Worm (Caenorhabditis elegans) whole organism, L1 larva: ENCODE measurements around the gene msp-81.
A peak's percentile ranks its signal among the peaks of the same experiment; 100 is the strongest.

ENCODE experiments used
- C04F5.9 ChIP-seq: sonication (generic microtip); optimal IDR thresholded peaks from 2 replicates; lab custom pipeline; 2016; ENCODE audit warnings: missing genetic modification characterization, missing compliant biosample characterization
- Y116A8C.19 ChIP-seq: sonication (generic microtip); optimal IDR thresholded peaks from 2 replicates; lab custom pipeline; 2016; ENCODE audit warnings: missing compliant biosample characterization, missing genetic modification characterization, borderline replicate concordance
- aha-1 ChIP-seq: fragments of 150-350 bp; optimal IDR thresholded peaks from 2 replicates; lab custom pipeline; 2014; ENCODE audit warnings: missing biosample characterization, missing genetic modification characterization
- alr-1 ChIP-seq: fragments of 200-800 bp; sonication (Bioruptor generic); optimal IDR thresholded peaks from 2 replicates; lab custom pipeline; 2018; ENCODE audit warnings: borderline replicate concordance, mild to moderate bottlenecking, missing genetic modification characterization, missing compliant biosample characterization
- aly-2 ChIP-seq: fragments of 150-350 bp; optimal IDR thresholded peaks from 2 replicates; lab custom pipeline; 2014; ENCODE audit warnings: missing biosample characterization, missing genetic modification characterization
- blmp-1 ChIP-seq: fragments of 150-350 bp; optimal IDR thresholded peaks from 2 replicates; lab custom pipeline; 2014; ENCODE audit warnings: missing biosample characterization, missing genetic modification characterization
- ceh-63 ChIP-seq: fragments of 200-800 bp; sonication (Bioruptor generic); optimal IDR thresholded peaks from 2 replicates; lab custom pipeline; 2018; ENCODE audit warnings: mild to moderate bottlenecking, missing genetic modification characterization, missing compliant biosample characterization
- ceh-82 ChIP-seq, 3 experiments: fragments of 150-350 bp in 1 of 3; sonication (generic microtip) in 2 of 3; optimal IDR thresholded peaks; 2 replicates each; lab custom pipeline; 2014 to 2017; ENCODE audit warnings: missing biosample characterization in 3 of 3, missing genetic modification characterization in 3 of 3
- ceh-88 ChIP-seq: fragments of 200-800 bp; sonication (Bioruptor generic); IDR thresholded peaks from 2 replicates; pipeline ENCODE4 v1.3.6; 2022; ENCODE audit warnings: missing genetic modification characterization, missing compliant biosample characterization
- efl-3 ChIP-seq: fragments of 200-800 bp; sonication (Bioruptor generic); optimal IDR thresholded peaks from 2 replicates; lab custom pipeline; 2018; ENCODE audit warnings: mild to moderate bottlenecking, missing genetic modification characterization, missing compliant biosample characterization
- egl-13 ChIP-seq: sonication (generic microtip); optimal IDR thresholded peaks from 2 replicates; lab custom pipeline; 2016; ENCODE audit warnings: missing genotype, missing genetic modification reagents, missing genetic modification characterization, missing compliant biosample characterization
- egl-27 ChIP-seq, 2 experiments: fragments of 150-350 bp in 1 of 2; sonication (generic microtip); optimal IDR thresholded peaks; 3 replicates each; lab custom pipeline; 2017 to 2018; ENCODE audit warnings: missing biosample characterization in 2 of 2, missing genetic modification characterization in 2 of 2, missing genetic modification reagents in 2 of 2
- elt-2 ChIP-seq: sonication (generic microtip); optimal IDR thresholded peaks from 2 replicates; lab custom pipeline; 2016; ENCODE audit warnings: missing genetic modification characterization, mild to moderate bottlenecking, inconsistent platforms, missing compliant biosample characterization, missing genetic modification reagents
- elt-3 ChIP-seq, 6 experiments: fragments of 150-350 bp in 1 of 6; sonication (generic microtip); optimal IDR thresholded peaks; 2 replicates each; lab custom pipeline; 2017 to 2018; ENCODE audit warnings: missing biosample characterization in 6 of 6, missing genetic modification characterization in 6 of 6, inconsistent platforms in 1 of 6
- fkh-4 ChIP-seq: sonication (generic microtip); optimal IDR thresholded peaks from 2 replicates; lab custom pipeline; 2016; ENCODE audit warnings: missing compliant biosample characterization, missing genetic modification characterization, borderline replicate concordance
- grh-1 ChIP-seq: fragments of 200-800 bp; sonication (Bioruptor generic); IDR thresholded peaks from 2 replicates; pipeline ENCODE4 v1.3.6; 2022; ENCODE audit warnings: missing genetic modification reagents, missing genetic modification characterization, missing compliant biosample characterization
- hlh-4 ChIP-seq: sonication (generic microtip); optimal IDR thresholded peaks from 2 replicates; lab custom pipeline; 2016; ENCODE audit warnings: mild to moderate bottlenecking, missing genetic modification characterization, missing compliant biosample characterization
- hpl-2 ChIP-seq: fragments of 150-350 bp; optimal IDR thresholded peaks from 2 replicates; lab custom pipeline; 2014; ENCODE audit warnings: missing biosample characterization, missing genetic modification reagents, missing genetic modification characterization
- irx-1 ChIP-seq: sonication (generic microtip); optimal IDR thresholded peaks from 2 replicates; lab custom pipeline; 2016; ENCODE audit warnings: missing genetic modification characterization, missing compliant biosample characterization
- jun-1 ChIP-seq: fragments of 150-350 bp; optimal IDR thresholded peaks from 2 replicates; lab custom pipeline; 2014; ENCODE audit warnings: missing biosample characterization, missing genetic modification reagents, missing genetic modification characterization
- lin-13 ChIP-seq: fragments of 150-350 bp; optimal IDR thresholded peaks from 2 replicates; lab custom pipeline; 2014; ENCODE audit warnings: missing biosample characterization, missing genetic modification reagents, missing genetic modification characterization
- lin-14 ChIP-seq: fragments of 200-800 bp; sonication (Bioruptor generic); optimal IDR thresholded peaks from 2 replicates; lab custom pipeline; 2018; ENCODE audit warnings: mild to moderate bottlenecking, missing genetic modification characterization, moderate library complexity, missing compliant biosample characterization
- lin-35 ChIP-seq, 2 experiments: fragments of 150-350 bp; optimal IDR thresholded peaks; 2 replicates each; lab custom pipeline; 2014; ENCODE audit warnings: missing biosample characterization in 2 of 2, missing genetic modification characterization in 2 of 2, missing genetic modification reagents in 2 of 2
- lsy-2 ChIP-seq, 2 experiments: fragments of 150-350 bp; optimal IDR thresholded peaks; 2 replicates each; lab custom pipeline; 2014; ENCODE audit warnings: missing biosample characterization in 2 of 2, missing genetic modification characterization in 2 of 2
- mep-1 ChIP-seq: fragments of 150-350 bp; optimal IDR thresholded peaks from 2 replicates; lab custom pipeline; 2014; ENCODE audit warnings: missing biosample characterization, missing genetic modification characterization
- nhr-12 ChIP-seq: sonication (generic microtip); optimal IDR thresholded peaks from 2 replicates; lab custom pipeline; 2017; ENCODE audit warnings: missing biosample characterization, missing genetic modification characterization
- nhr-19 ChIP-seq: fragments of 200-800 bp; sonication (Bioruptor generic); conservative IDR thresholded peaks from 2 replicates; pipeline ENCODE4 v1.3.6; 2022; ENCODE audit warnings: missing genetic modification characterization, missing compliant biosample characterization
- nhr-28 ChIP-seq: fragments of 150-350 bp; optimal IDR thresholded peaks from 2 replicates; lab custom pipeline; 2014; ENCODE audit warnings: missing biosample characterization, missing genetic modification characterization
- nhr-71 ChIP-seq: sonication (generic microtip); optimal IDR thresholded peaks from 2 replicates; lab custom pipeline; 2016; ENCODE audit warnings: mild to moderate bottlenecking, missing genetic modification characterization, moderate library complexity, missing compliant biosample characterization
- nhr-84 ChIP-seq: sonication (generic microtip); optimal IDR thresholded peaks from 2 replicates; lab custom pipeline; 2017; ENCODE audit warnings: missing biosample characterization, missing genetic modification characterization
- nhr-85 ChIP-seq: sonication (generic microtip); peaks from one replicate; lab custom pipeline; 2016; ENCODE audit warnings: missing genetic modification characterization, inconsistent platforms, missing compliant biosample characterization
- nhr-90 ChIP-seq: sonication (generic microtip); optimal IDR thresholded peaks from 2 replicates; lab custom pipeline; 2016; ENCODE audit warnings: mild to moderate bottlenecking, missing genetic modification characterization, missing compliant biosample characterization; ENCODE audit not compliant: poor library complexity
- pax-3 ChIP-seq: fragments of 200-800 bp; sonication (Bioruptor generic); optimal IDR thresholded peaks from 2 replicates; lab custom pipeline; 2018; ENCODE audit warnings: mild to moderate bottlenecking, missing genetic modification characterization, moderate library complexity, missing compliant biosample characterization
- pqm-1 ChIP-seq: sonication (generic microtip); optimal IDR thresholded peaks from 3 replicates; lab custom pipeline; 2017; ENCODE audit warnings: missing biosample characterization, missing genetic modification characterization
- rnt-1 ChIP-seq: sonication (generic microtip); optimal IDR thresholded peaks from 2 replicates; lab custom pipeline; 2016; ENCODE audit warnings: mild to moderate bottlenecking, missing genetic modification characterization, moderate library complexity, missing compliant biosample characterization
- skn-1 ChIP-seq: fragments of 150-350 bp; optimal IDR thresholded peaks from 2 replicates; lab custom pipeline; 2014; ENCODE audit warnings: missing biosample characterization, missing genetic modification characterization
- snpc-4 ChIP-seq: fragments of 150-350 bp; optimal IDR thresholded peaks from 2 replicates; lab custom pipeline; 2014; ENCODE audit warnings: missing biosample characterization, missing genetic modification characterization
- snu-23 ChIP-seq: sonication (generic microtip); optimal IDR thresholded peaks from 2 replicates; lab custom pipeline; 2016; ENCODE audit warnings: missing genetic modification characterization, missing compliant biosample characterization
- sptf-1 ChIP-seq: fragments of 150-350 bp; optimal IDR thresholded peaks from 2 replicates; lab custom pipeline; 2014; ENCODE audit warnings: missing biosample characterization, missing genetic modification characterization
- tlp-1 ChIP-seq: fragments of 150-350 bp; optimal IDR thresholded peaks from 2 replicates; lab custom pipeline; 2014; ENCODE audit warnings: missing biosample characterization, missing genetic modification characterization
- unc-30 ChIP-seq: sonication (generic microtip); optimal IDR thresholded peaks from 2 replicates; lab custom pipeline; 2017; ENCODE audit warnings: missing biosample characterization, missing genetic modification characterization
- unc-86 ChIP-seq: sonication (generic microtip); optimal IDR thresholded peaks from 2 replicates; lab custom pipeline; 2016; ENCODE audit warnings: missing genetic modification characterization, missing compliant biosample characterization
- unc-98 ChIP-seq: fragments of 200-800 bp; sonication (Bioruptor generic); IDR thresholded peaks from 2 replicates; pipeline ENCODE4 v1.3.6; 2022; ENCODE audit warnings: missing genetic modification characterization, missing compliant biosample characterization
- xbp-1 ChIP-seq: sonication (generic microtip); optimal IDR thresholded peaks from 2 replicates; lab custom pipeline; 2016; ENCODE audit warnings: missing genetic modification characterization, missing compliant biosample characterization
- ztf-11 ChIP-seq, 2 experiments: sonication (generic microtip); optimal IDR thresholded peaks; 2 replicates each; lab custom pipeline; 2016 to 2017; ENCODE audit warnings: missing genetic modification characterization in 2 of 2, missing biosample characterization in 1 of 2, missing compliant biosample characterization in 1 of 2

msp-81 gene

DNA sequence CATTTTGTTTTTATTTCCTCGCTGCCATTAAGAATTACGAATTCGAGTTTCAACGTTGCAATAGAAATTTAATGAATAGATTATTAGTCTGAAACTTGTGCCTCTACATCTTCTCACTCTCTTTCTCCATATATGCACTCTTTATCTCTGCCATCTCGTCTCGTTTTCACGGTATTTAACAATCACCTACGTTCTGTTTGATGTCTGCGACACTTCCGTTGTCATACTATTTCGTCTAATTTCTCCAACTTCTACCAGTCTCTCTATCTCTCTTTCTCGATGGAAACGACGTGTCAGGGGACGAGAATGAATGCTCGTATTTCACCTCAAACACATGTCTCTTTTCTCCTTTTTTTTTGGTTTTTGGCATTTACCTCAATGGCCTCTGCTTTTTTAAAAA is 37.6 kb upstream of the msp-81 start (continued):
- no peak for TF ChIP-seq ceh-63 (GFP tag; lab: Kevin White, UChicago)
- no peak for TF ChIP-seq egl-13
- TF ChIP-seq hlh-4 = no peak
- no peak for TF ChIP-seq nhr-90
- no peak for TF ChIP-seq pqm-1 (tag; lab: Kevin White, UChicago)
- no peak for TF ChIP-seq egl-27 (tag; optimal IDR thresholded peaks at IDR 0.05; lab: Kevin White, UChicago)
- no peak for TF ChIP-seq C04F5.9
- TF ChIP-seq aly-2 (tag; lab: Kevin White, UChicago) = no peak
- no peak for TF ChIP-seq nhr-28 (tag; lab: Kevin White, UChicago)
- TF ChIP-seq Y116A8C.19 (tag; lab: Kevin White, UChicago) = no peak
- TF ChIP-seq lsy-2 (tag; optimal IDR thresholded peaks at IDR 0.05; lab: Kevin White, UChicago) = peak; percentile 52 to 66
- TF ChIP-seq ztf-11 (tag; optimal IDR thresholded peaks at IDR 0.05; lab: Kevin White, UChicago) = no peak
- no peak for TF ChIP-seq ceh-88
- peak in 1 of 6 experiments; percentile 6 for TF ChIP-seq elt-3 (tag; optimal IDR thresholded peaks at IDR 0.05; lab: Kevin White, UChicago)
- TF ChIP-seq irx-1 = no peak
- TF ChIP-seq skn-1 (tag; lab: Kevin White, UChicago) = no peak
- TF ChIP-seq tlp-1 = no peak
- TF ChIP-seq fkh-4 = no peak
- TF ChIP-seq snpc-4 (tag; lab: Kevin White, UChicago) = no peak
- peak; percentile 41 for TF ChIP-seq blmp-1 (tag; lab: Kevin White, UChicago)
- peak; percentile 46 for TF ChIP-seq elt-2
- TF ChIP-seq xbp-1 (tag; lab: Kevin White, UChicago) = peak; percentile 32
- TF ChIP-seq lin-35 (GFP tag; optimal IDR thresholded peaks at IDR 0.05; lab: Kevin White, UChicago) = peak; percentile 43 to 60
- no peak for TF ChIP-seq nhr-84 (tag; lab: Kevin White, UChicago)
- no peak for TF ChIP-seq aha-1
- peak; percentile 27 for TF ChIP-seq nhr-19 (GFP tag; lab: Robert Waterston, UW)
- no peak for TF ChIP-seq unc-98
- TF ChIP-seq lin-13 (GFP tag; lab: Kevin White, UChicago) = no peak
- TF ChIP-seq grh-1 (GFP tag; lab: Robert Waterston, UW) = no peak; the same call in 1 of the 2 replicates
- no peak for TF ChIP-seq hpl-2 (GFP tag; lab: Kevin White, UChicago)
- TF ChIP-seq efl-3 (GFP tag; lab: Kevin White, UChicago) = no peak
- no peak for TF ChIP-seq pax-3 (tag; lab: Kevin White, UChicago)
- peak; percentile 86 for TF ChIP-seq nhr-85
- TF ChIP-seq sptf-1 (tag; lab: Kevin White, UChicago) = no peak
- TF ChIP-seq rnt-1 = peak; percentile 49
- no peak for TF ChIP-seq nhr-12 (tag; lab: Kevin White, UChicago)
- TF ChIP-seq jun-1 (tag; lab: Kevin White, UChicago) = no peak

DNA sequence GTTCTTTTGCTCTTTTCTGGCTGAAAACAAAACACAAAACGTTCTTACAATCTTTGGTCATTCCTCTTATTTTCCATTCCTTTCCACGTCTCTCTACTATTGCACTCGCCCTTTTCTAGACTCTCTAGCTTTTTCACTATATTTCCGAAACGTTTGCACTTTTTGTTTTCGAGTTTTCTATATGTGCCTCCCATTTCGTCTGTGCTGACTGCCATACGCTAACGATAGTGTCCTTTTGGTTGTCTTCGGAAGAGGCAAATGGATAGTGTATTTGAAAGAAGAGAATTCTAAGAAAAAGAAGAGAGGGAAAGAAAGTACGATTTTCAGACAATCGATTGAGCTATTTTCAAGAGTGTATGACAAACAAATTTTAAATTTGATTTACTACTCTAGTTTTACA is 36.6 kb upstream of the msp-81 start:
- peak; percentile 14 for TF ChIP-seq mep-1 (tag; lab: Kevin White, UChicago)
- peak; percentile 8 for TF ChIP-seq snu-23
- peak; percentile 39 for TF ChIP-seq elt-2
- TF ChIP-seq alr-1 (tag; lab: Kevin White, UChicago) = no peak
- no peak for TF ChIP-seq unc-86
- TF ChIP-seq rnt-1 = peak; percentile 3
- peak; percentile 64 for TF ChIP-seq lin-14 (GFP tag; lab: Kevin White, UChicago)
- peak in 1 of 3 experiments; percentile 22 for TF ChIP-seq ceh-82 (tag; optimal IDR thresholded peaks at IDR 0.05; lab: Kevin White, UChicago)
- peak; percentile 37 for TF ChIP-seq nhr-71 (tag; lab: Kevin White, UChicago)
- TF ChIP-seq unc-30 (tag; lab: Kevin White, UChicago) = no peak
- peak in 1 of 2 experiments; percentile 11 for TF ChIP-seq lsy-2 (tag; optimal IDR thresholded peaks at IDR 0.05; lab: Kevin White, UChicago)
- TF ChIP-seq lin-35 (GFP tag; optimal IDR thresholded peaks at IDR 0.05; lab: Kevin White, UChicago) = peak in 1 of 2 experiments; percentile 26
